Worm (Caenorhabditis elegans) whole organism, L3 larva: Measurements from ENCODE around the gene tmbi-4.

Experiments
- fkh-10 ChIP-seq: sonication (generic microtip); optimal IDR thresholded peaks from 2 replicates; lab custom pipeline; 2017; ENCODE audit warnings: missing biosample characterization, missing genetic modification reagents, missing genetic modification characterization
- mdl-1 ChIP-seq: fragments of 150-350 bp; optimal IDR thresholded peaks from 2 replicates; lab custom pipeline; 2014; ENCODE audit warnings: missing biosample characterization, missing genetic modification characterization
- pha-4 ChIP-seq: fragments of 150-350 bp; optimal IDR thresholded peaks from 2 replicates; lab custom pipeline; 2014; ENCODE audit warnings: missing biosample characterization, missing genetic modification reagents, missing genetic modification characterization
- skn-1 ChIP-seq: fragments of 150-350 bp; optimal IDR thresholded peaks from 2 replicates; lab custom pipeline; 2014; ENCODE audit warnings: missing biosample characterization, missing genetic modification characterization
- zag-1 ChIP-seq: fragments of 150-350 bp; optimal IDR thresholded peaks from 2 replicates; lab custom pipeline; 2014; ENCODE audit warnings: missing biosample characterization, missing genetic modification characterization

DNA sequence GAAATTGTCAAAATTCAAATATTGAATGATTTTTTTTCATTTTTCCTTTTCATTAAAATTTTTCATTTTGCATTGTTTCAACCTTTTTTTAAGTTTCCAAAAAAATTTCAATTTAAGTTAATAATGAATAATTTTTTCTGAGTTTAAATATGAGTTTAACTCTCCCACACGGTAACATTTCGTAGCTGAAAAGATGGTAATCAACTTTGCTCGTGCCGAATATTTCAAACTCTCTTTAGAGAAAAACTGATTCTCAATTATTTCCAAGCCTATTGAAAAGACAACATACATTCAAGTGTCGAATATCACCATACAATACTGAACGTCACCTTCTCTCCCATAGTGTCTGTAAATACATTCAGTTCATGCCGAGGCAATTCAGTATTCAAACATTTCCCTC lies 58.4 kb downstream of the tmbi-4 start:
- TF ChIP-seq fkh-10 (GFP tag; lab: Kevin White, UChicago): no peak
- TF ChIP-seq zag-1 (tag; lab: Kevin White, UChicago): no peak
- TF ChIP-seq skn-1: no peak
- no peak for TF ChIP-seq mdl-1 (tag; lab: Kevin White, UChicago)
- TF ChIP-seq pha-4: no peak
